Worm (Caenorhabditis elegans) whole organism, young adult: ENCODE measurements around the gene dsb-2.

Experiments
- B0019.2 ChIP-seq: fragments of 200-800 bp; sonication (Bioruptor generic); conservative IDR thresholded peaks from 2 replicates; pipeline ENCODE4 v1.3.6; 2022; ENCODE audit warnings: missing genetic modification reagents, missing genetic modification characterization, missing compliant biosample characterization
- F10E7.11 ChIP-seq: sonication (generic microtip); optimal IDR thresholded peaks from 2 replicates; lab custom pipeline; 2017; ENCODE audit warnings: mild to moderate bottlenecking, missing genetic modification characterization, moderate library complexity, missing compliant biosample characterization
- F23B12.7 ChIP-seq: sonication (generic microtip); optimal IDR thresholded peaks from 2 replicates; lab custom pipeline; 2017; ENCODE audit warnings: missing genetic modification characterization, mild to moderate bottlenecking, missing compliant biosample characterization, antibody characterized with exemption, moderate library complexity; ENCODE audit not compliant: insufficient read depth
- F33H1.4 ChIP-seq: fragments of 200-800 bp; sonication (Bioruptor generic); IDR thresholded peaks from 2 replicates; pipeline ENCODE4 v1.3.6; 2022; ENCODE audit warnings: missing genetic modification reagents, missing genetic modification characterization, missing compliant biosample characterization
- K11D2.4 ChIP-seq: fragments of 200-800 bp; sonication (Bioruptor generic); IDR thresholded peaks from 2 replicates; pipeline ENCODE4 v1.3.6; 2022; ENCODE audit warnings: missing genetic modification reagents, missing genetic modification characterization, missing compliant biosample characterization
- T26A5.8 ChIP-seq: sonication (generic microtip); optimal IDR thresholded peaks from 2 replicates; lab custom pipeline; 2016; ENCODE audit warnings: missing genetic modification characterization, missing compliant biosample characterization
- Y53F4B.3 ChIP-seq: fragments of 200-800 bp; sonication (Bioruptor generic); IDR thresholded peaks from 2 replicates; pipeline ENCODE4 v1.3.6; 2022; ENCODE audit warnings: missing genetic modification reagents, missing genetic modification characterization, missing compliant biosample characterization
- Y53G8AR.9 ChIP-seq: fragments of 200-800 bp; sonication (Bioruptor generic); conservative IDR thresholded peaks from 2 replicates; pipeline ENCODE4 v1.3.6; 2022; ENCODE audit warnings: missing genetic modification reagents, missing genetic modification characterization, missing compliant biosample characterization
- akir-1 ChIP-seq: fragments of 200-800 bp; sonication (Bioruptor generic); optimal IDR thresholded peaks from 2 replicates; lab custom pipeline; 2018; ENCODE audit warnings: mild to moderate bottlenecking, missing genetic modification characterization, moderate library complexity, missing compliant biosample characterization
- ama-1 ChIP-seq, 3 experiments: fragments of 150-350 bp in 1 of 3; sonication (generic microtip) in 2 of 3; optimal IDR thresholded peaks; 2 replicates each; lab custom pipeline; 2014 to 2018; ENCODE audit warnings: missing biosample characterization in 2 of 3, missing genetic modification characterization in 2 of 3, missing genetic modification reagents in 2 of 3
- aptf-2 ChIP-seq: fragments of 200-800 bp; sonication (Bioruptor generic); conservative IDR thresholded peaks from 2 replicates; pipeline ENCODE4 v1.3.6; 2022; ENCODE audit warnings: missing genetic modification reagents, missing genetic modification characterization, missing compliant biosample characterization
- aptf-3 ChIP-seq: fragments of 200-800 bp; sonication (Bioruptor generic); IDR thresholded peaks from 2 replicates; pipeline ENCODE4 v1.3.6; 2022; ENCODE audit warnings: missing genetic modification characterization, missing compliant biosample characterization
- attf-5 ChIP-seq: fragments of 200-800 bp; sonication (Bioruptor generic); optimal IDR thresholded peaks from 2 replicates; lab custom pipeline; 2018; ENCODE audit warnings: mild to moderate bottlenecking, missing genetic modification characterization, missing compliant biosample characterization
- cebp-1 ChIP-seq, 2 experiments: fragments of 200-800 bp in 1 of 2; sonication (Bioruptor generic) in 1 of 2; sonication (generic microtip) in 1 of 2; IDR thresholded peaks in 1 of 2; optimal IDR thresholded peaks in 1 of 2; 2 replicates each; pipeline versions ENCODE4 v1.3.6 to Lab custom; 2017 to 2022; ENCODE audit warnings: missing compliant biosample characterization in 2 of 2, missing genetic modification characterization in 2 of 2, mild to moderate bottlenecking in 1 of 2, missing genetic modification reagents in 1 of 2, moderate library complexity in 1 of 2
- dox-1 ChIP-seq: fragments of 200-800 bp; sonication (Bioruptor generic); IDR thresholded peaks from 2 replicates; pipeline ENCODE4 v1.3.6; 2022; ENCODE audit warnings: missing genetic modification reagents, missing genetic modification characterization, missing compliant biosample characterization
- efl-1 ChIP-seq: fragments of 150-350 bp; optimal IDR thresholded peaks from 2 replicates; lab custom pipeline; 2014; ENCODE audit warnings: missing biosample characterization, missing genetic modification reagents, missing genetic modification characterization
- egl-18 ChIP-seq: fragments of 200-800 bp; sonication (Bioruptor generic); IDR thresholded peaks from 2 replicates; pipeline ENCODE4 v1.3.6; 2022; ENCODE audit warnings: missing genetic modification reagents, missing genetic modification characterization, missing compliant biosample characterization
- him-1 ChIP-seq: sonication (generic microtip); optimal IDR thresholded peaks from 2 replicates; lab custom pipeline; 2016; ENCODE audit warnings: missing genotype, missing genetic modification reagents, missing genetic modification characterization, missing compliant biosample characterization
- hlh-12 ChIP-seq: sonication (generic microtip); optimal IDR thresholded peaks from 2 replicates; lab custom pipeline; 2016; ENCODE audit warnings: missing genetic modification characterization, missing compliant biosample characterization
- hmg-1.2 ChIP-seq: fragments of 200-800 bp; sonication (Bioruptor generic); IDR thresholded peaks from 2 replicates; pipeline ENCODE4 v1.3.6; 2022; ENCODE audit warnings: missing genetic modification reagents, missing genetic modification characterization, missing compliant biosample characterization
- hmg-20 ChIP-seq: fragments of 200-800 bp; sonication (Bioruptor generic); IDR thresholded peaks from 2 replicates; pipeline ENCODE4 v1.3.6; 2022; ENCODE audit warnings: missing genetic modification reagents, missing genetic modification characterization, missing compliant biosample characterization
- hrde-1 ChIP-seq: sonication (generic microtip); optimal IDR thresholded peaks from 2 replicates; lab custom pipeline; 2016; ENCODE audit warnings: missing genetic modification characterization, mild to moderate bottlenecking, missing compliant biosample characterization, moderate library complexity, missing genotype, missing genetic modification reagents, borderline replicate concordance
- lag-1 ChIP-seq: fragments of 200-800 bp; sonication (Bioruptor generic); IDR thresholded peaks from 2 replicates; pipeline ENCODE4 v1.3.6; 2022; ENCODE audit warnings: missing genetic modification reagents, missing genetic modification characterization, missing compliant biosample characterization
- let-607 ChIP-seq, 2 experiments: fragments of 200-800 bp in 1 of 2; sonication (Bioruptor generic) in 1 of 2; sonication (generic microtip) in 1 of 2; optimal IDR thresholded peaks; 2 replicates each; lab custom pipeline; 2016 to 2018; ENCODE audit warnings: mild to moderate bottlenecking in 2 of 2, missing compliant biosample characterization in 2 of 2, missing genetic modification characterization in 2 of 2, moderate library complexity in 2 of 2, missing genotype in 1 of 2
- lin-26 ChIP-seq: fragments of 200-800 bp; sonication (Bioruptor generic); IDR thresholded peaks from 2 replicates; pipeline ENCODE4 v1.3.6; 2022; ENCODE audit warnings: missing genetic modification reagents, missing genetic modification characterization, missing compliant biosample characterization
- lin-54 ChIP-seq: fragments of 200-800 bp; sonication (Bioruptor generic); optimal IDR thresholded peaks from 2 replicates; lab custom pipeline; 2018; ENCODE audit warnings: mild to moderate bottlenecking, missing genetic modification characterization, missing compliant biosample characterization
- lsl-1 ChIP-seq: fragments of 200-800 bp; sonication (Bioruptor generic); optimal IDR thresholded peaks from 2 replicates; lab custom pipeline; 2018; ENCODE audit warnings: mild to moderate bottlenecking, missing genetic modification characterization, moderate library complexity, missing compliant biosample characterization
- madf-10 ChIP-seq: sonication (generic microtip); optimal IDR thresholded peaks from 2 replicates; lab custom pipeline; 2016; ENCODE audit warnings: mild to moderate bottlenecking, missing genetic modification characterization, missing compliant biosample characterization
- madf-3 ChIP-seq: fragments of 200-800 bp; sonication (Bioruptor generic); IDR thresholded peaks from 2 replicates; pipeline ENCODE4 v1.3.6; 2022; ENCODE audit warnings: missing genetic modification reagents, missing genetic modification characterization, missing compliant biosample characterization
- madf-6 ChIP-seq: fragments of 200-800 bp; sonication (Bioruptor generic); IDR thresholded peaks from 2 replicates; pipeline ENCODE4 v1.3.6; 2022; ENCODE audit warnings: missing genetic modification reagents, missing genetic modification characterization, missing compliant biosample characterization
- madf-8 ChIP-seq: fragments of 200-800 bp; sonication (Bioruptor generic); conservative IDR thresholded peaks from 2 replicates; pipeline ENCODE4 v1.3.6; 2022; ENCODE audit warnings: missing genetic modification reagents, missing genetic modification characterization, missing compliant biosample characterization
- nfya-2 ChIP-seq: fragments of 200-800 bp; sonication (Bioruptor generic); IDR thresholded peaks from 2 replicates; pipeline ENCODE4 v1.3.6; 2022; ENCODE audit warnings: missing genetic modification reagents, missing genetic modification characterization, missing compliant biosample characterization
- rcor-1 ChIP-seq: fragments of 200-800 bp; sonication (Bioruptor generic); IDR thresholded peaks from 2 replicates; pipeline ENCODE4 v1.3.6; 2022; ENCODE audit warnings: missing genetic modification reagents, missing genetic modification characterization, missing compliant biosample characterization
- sdz-38 ChIP-seq: sonication (generic microtip); optimal IDR thresholded peaks from 2 replicates; lab custom pipeline; 2016; ENCODE audit warnings: missing genotype, missing genetic modification characterization, missing compliant biosample characterization
- snpc-4 ChIP-seq, 5 experiments: fragments of 150-350 bp in 1 of 5; sonication (generic microtip) in 4 of 5; optimal IDR thresholded peaks; 2 replicates each; lab custom pipeline; 2014 to 2018; ENCODE audit warnings: missing genetic modification characterization in 5 of 5, missing biosample characterization in 3 of 5, antibody characterized with exemption in 2 of 5, mild to moderate bottlenecking in 2 of 5, missing compliant biosample characterization in 2 of 5, missing genotype in 2 of 5, moderate library complexity in 2 of 5, missing genetic modification reagents in 1 of 5
- tbp1 ChIP-seq: fragments of 200-800 bp; sonication (Bioruptor generic); optimal IDR thresholded peaks from 2 replicates; lab custom pipeline; 2018; ENCODE audit warnings: mild to moderate bottlenecking, missing genetic modification characterization, missing compliant biosample characterization
- unc-62 ChIP-seq: fragments of 150-350 bp; optimal IDR thresholded peaks from 2 replicates; lab custom pipeline; 2014; ENCODE audit warnings: missing biosample characterization, missing genetic modification reagents, missing genetic modification characterization
- zfh-2 ChIP-seq: fragments of 200-800 bp; sonication (Bioruptor generic); conservative IDR thresholded peaks from 2 replicates; pipeline ENCODE4 v1.3.6; 2022; ENCODE audit warnings: missing genetic modification reagents, missing genetic modification characterization, missing compliant biosample characterization
- ztf-26 ChIP-seq: sonication (generic microtip); optimal IDR thresholded peaks from 2 replicates; lab custom pipeline; 2017; ENCODE audit warnings: missing genetic modification characterization, missing compliant biosample characterization
- ztf-3 ChIP-seq: fragments of 200-800 bp; sonication (Bioruptor generic); optimal IDR thresholded peaks from 2 replicates; lab custom pipeline; 2018; ENCODE audit warnings: mild to moderate bottlenecking, missing genetic modification characterization, missing compliant biosample characterization

Gene dsb-2

ce11 chrII:14406117-14406935 lies 4.6 kb upstream of the dsb-2 start:
- peak; percentile 40 for TF ChIP-seq ama-1 (optimal IDR thresholded peaks at IDR 0.05; lab: Kevin White, UChicago)
- no peak for TF ChIP-seq ama-1 (GFP tag; optimal IDR thresholded peaks at IDR 0.05; lab: Kevin White, UChicago)
- no peak for TF ChIP-seq aptf-2 (GFP tag; lab: Robert Waterston, UW)
- no peak for TF ChIP-seq snpc-4 (GFP tag; optimal IDR thresholded peaks at IDR 0.05; lab: Kevin White, UChicago)
- TF ChIP-seq snpc-4 (tag; optimal IDR thresholded peaks at IDR 0.05; lab: Kevin White, UChicago): no peak
- peak; percentile 75 for TF ChIP-seq zfh-2
- TF ChIP-seq F10E7.11 (tag; lab: Kevin White, UChicago): peak; percentile 24

ce11 chrII:14407332-14408270 lies 3.3 kb upstream of the dsb-2 start:
- peak; percentile 92 for TF ChIP-seq ama-1 (optimal IDR thresholded peaks at IDR 0.05; lab: Kevin White, UChicago)
- no peak for TF ChIP-seq ama-1 (GFP tag; optimal IDR thresholded peaks at IDR 0.05; lab: Kevin White, UChicago)
- no peak for TF ChIP-seq aptf-2 (GFP tag; lab: Robert Waterston, UW)
- no peak for TF ChIP-seq let-607 (tag; optimal IDR thresholded peaks at IDR 0.05; lab: Kevin White, UChicago)
- TF ChIP-seq sdz-38 (tag; lab: Kevin White, UChicago): no peak
- TF ChIP-seq Y53F4B.3 (GFP tag; lab: Robert Waterston, UW): no peak
- no peak for TF ChIP-seq unc-62 (GFP tag; lab: Kevin White, UChicago)
- TF ChIP-seq lsl-1 (GFP tag; lab: Kevin White, UChicago): peak; percentile 75
- no peak for TF ChIP-seq hmg-20
- TF ChIP-seq rcor-1 (GFP tag; lab: Robert Waterston, UW): no peak
- TF ChIP-seq lin-54 (GFP tag; lab: Kevin White, UChicago): peak; percentile 45
- peak; percentile 50; the same call in 1 of the 2 replicates for TF ChIP-seq madf-6 (GFP tag; lab: Robert Waterston, UW)
- peak; percentile 68 for TF ChIP-seq ztf-26 (tag; lab: Kevin White, UChicago)
- no peak for TF ChIP-seq hrde-1 (tag; lab: Kevin White, UChicago)
- no peak for TF ChIP-seq madf-10 (tag; lab: Kevin White, UChicago)
- TF ChIP-seq tbp1 (GFP tag; lab: Kevin White, UChicago): peak; percentile 1
- TF ChIP-seq cebp-1 (GFP tag; IDR thresholded peaks at IDR 0.05; lab: Robert Waterston, UW): no peak
- no peak for TF ChIP-seq cebp-1 (tag; optimal IDR thresholded peaks at IDR 0.05; lab: Kevin White, UChicago)
- no peak for TF ChIP-seq akir-1 (GFP tag; lab: Kevin White, UChicago)
- no peak for TF ChIP-seq lin-26 (GFP tag; lab: Robert Waterston, UW)
- TF ChIP-seq Y53G8AR.9: no peak
- TF ChIP-seq F10E7.11 (tag; lab: Kevin White, UChicago): no peak
- no peak for TF ChIP-seq madf-3 (GFP tag; lab: Robert Waterston, UW)
- TF ChIP-seq B0019.2: no peak
- TF ChIP-seq attf-5 (GFP tag; lab: Kevin White, UChicago): no peak
- TF ChIP-seq efl-1: peak; percentile 61
- no peak for TF ChIP-seq T26A5.8
- TF ChIP-seq snpc-4 (GFP tag; optimal IDR thresholded peaks at IDR 0.05; lab: Kevin White, UChicago): no peak
- no peak for TF ChIP-seq snpc-4 (tag; optimal IDR thresholded peaks at IDR 0.05; lab: Kevin White, UChicago)
- no peak for TF ChIP-seq nfya-2 (GFP tag; lab: Robert Waterston, UW)
- no peak for TF ChIP-seq ztf-3 (GFP tag; lab: Kevin White, UChicago)
- peak; percentile 42 for TF ChIP-seq madf-8
- no peak for TF ChIP-seq aptf-3
- peak; percentile 3 for TF ChIP-seq him-1 (tag; lab: Kevin White, UChicago)
- TF ChIP-seq hlh-12: no peak
- no peak for TF ChIP-seq dox-1 (GFP tag; lab: Robert Waterston, UW)
- no peak for TF ChIP-seq K11D2.4
- 0 out of 2 replicates have a peak, but pooled peaks have one; percentile 28 for TF ChIP-seq F33H1.4
- TF ChIP-seq F23B12.7 (tag; lab: Kevin White, UChicago): no peak
- TF ChIP-seq egl-18: no peak
- no peak for TF ChIP-seq hmg-1.2 (GFP tag; lab: Robert Waterston, UW)
- TF ChIP-seq lag-1 (GFP tag; lab: Robert Waterston, UW): no peak
